Worm (Caenorhabditis elegans): Measurements from ENCODE around the gene srh-35.

ce11 chrV:487980-488379, 39.0 kb upstream of the srh-35 start:
- TF ChIP-seq nhr-12 (tag; optimal IDR thresholded peaks at IDR 0.05) (no peak), unc-120 (tag; optimal IDR thresholded peaks at IDR 0.05; ENCODE audit: poor library complexity, severe bottlenecking) (no peak), ces-1 (GFP tag; optimal IDR thresholded peaks at IDR 0.05) (no peak), nhr-28 (tag; optimal IDR thresholded peaks at IDR 0.05) (no peak)

Measured in whole organism, mixed stage, embryonic.